Worm (Caenorhabditis elegans) whole organism, L1 larva: ENCODE results near the gene skr-21.

Experiments
- C34B4.2 ChIP-seq: sonication (generic microtip); optimal IDR thresholded peaks from 2 replicates; lab custom pipeline; 2017; ENCODE audit warnings: mild to moderate bottlenecking, missing genetic modification characterization, missing compliant biosample characterization
- aly-2 ChIP-seq: fragments of 150-350 bp; optimal IDR thresholded peaks from 2 replicates; lab custom pipeline; 2014; ENCODE audit warnings: missing biosample characterization, missing genetic modification characterization
- ama-1 ChIP-seq: fragments of 150-350 bp; optimal IDR thresholded peaks from 2 replicates; lab custom pipeline; 2014
- ceh-88 ChIP-seq: fragments of 200-800 bp; sonication (Bioruptor generic); IDR thresholded peaks from 2 replicates; pipeline ENCODE4 v1.3.6; 2022; ENCODE audit warnings: missing genetic modification characterization, missing compliant biosample characterization
- dpl-1 ChIP-seq, 3 experiments: fragments of 150-350 bp in 2 of 3; sonication (generic microtip) in 1 of 3; optimal IDR thresholded peaks; 2 replicates each; lab custom pipeline; 2014 to 2017; ENCODE audit warnings: missing biosample characterization in 3 of 3, missing genetic modification characterization in 3 of 3, missing genetic modification reagents in 3 of 3
- dsc-1 ChIP-seq: sonication (generic microtip); optimal IDR thresholded peaks from 2 replicates; lab custom pipeline; 2016; ENCODE audit warnings: mild to moderate bottlenecking, missing genetic modification characterization, missing compliant biosample characterization
- elt-3 ChIP-seq, 6 experiments: fragments of 150-350 bp in 1 of 6; sonication (generic microtip); optimal IDR thresholded peaks; 2 replicates each; lab custom pipeline; 2017 to 2018; ENCODE audit warnings: missing biosample characterization in 6 of 6, missing genetic modification characterization in 6 of 6, inconsistent platforms in 1 of 6
- fkh-8 ChIP-seq: sonication (generic microtip); optimal IDR thresholded peaks from 2 replicates; lab custom pipeline; 2016; ENCODE audit warnings: mild to moderate bottlenecking, missing genetic modification characterization, missing compliant biosample characterization
- grh-1 ChIP-seq: fragments of 200-800 bp; sonication (Bioruptor generic); IDR thresholded peaks from 2 replicates; pipeline ENCODE4 v1.3.6; 2022; ENCODE audit warnings: missing genetic modification reagents, missing genetic modification characterization, missing compliant biosample characterization
- hpl-2 ChIP-seq: fragments of 150-350 bp; optimal IDR thresholded peaks from 2 replicates; lab custom pipeline; 2014; ENCODE audit warnings: missing biosample characterization, missing genetic modification reagents, missing genetic modification characterization
- jun-1 ChIP-seq: fragments of 150-350 bp; optimal IDR thresholded peaks from 2 replicates; lab custom pipeline; 2014; ENCODE audit warnings: missing biosample characterization, missing genetic modification reagents, missing genetic modification characterization
- lin-13 ChIP-seq: fragments of 150-350 bp; optimal IDR thresholded peaks from 2 replicates; lab custom pipeline; 2014; ENCODE audit warnings: missing biosample characterization, missing genetic modification reagents, missing genetic modification characterization
- lin-15B ChIP-seq: fragments of 150-350 bp; sonication (generic microtip); optimal IDR thresholded peaks from 3 replicates; lab custom pipeline; 2014; ENCODE audit warnings: missing biosample characterization, missing genetic modification characterization
- lin-35 ChIP-seq, 2 experiments: fragments of 150-350 bp; optimal IDR thresholded peaks; 2 replicates each; lab custom pipeline; 2014; ENCODE audit warnings: missing biosample characterization in 2 of 2, missing genetic modification characterization in 2 of 2, missing genetic modification reagents in 2 of 2
- lin-39 ChIP-seq: fragments of 150-350 bp; optimal IDR thresholded peaks from 2 replicates; lab custom pipeline; 2014; ENCODE audit warnings: missing biosample characterization, missing genetic modification reagents, missing genetic modification characterization
- lir-3 ChIP-seq: sonication (generic microtip); optimal IDR thresholded peaks from 2 replicates; lab custom pipeline; 2016; ENCODE audit warnings: mild to moderate bottlenecking, missing genetic modification characterization, moderate library complexity, missing compliant biosample characterization; ENCODE audit not compliant: poor library complexity
- lsy-2 ChIP-seq, 2 experiments: fragments of 150-350 bp; optimal IDR thresholded peaks; 2 replicates each; lab custom pipeline; 2014; ENCODE audit warnings: missing biosample characterization in 2 of 2, missing genetic modification characterization in 2 of 2
- mef-2 ChIP-seq: fragments of 150-350 bp; optimal IDR thresholded peaks from 2 replicates; lab custom pipeline; 2014; ENCODE audit warnings: missing biosample characterization, missing genetic modification characterization
- mep-1 ChIP-seq: fragments of 150-350 bp; optimal IDR thresholded peaks from 2 replicates; lab custom pipeline; 2014; ENCODE audit warnings: missing biosample characterization, missing genetic modification characterization
- nhr-11 ChIP-seq: fragments of 150-350 bp; optimal IDR thresholded peaks from 2 replicates; lab custom pipeline; 2014; ENCODE audit warnings: missing biosample characterization, missing genetic modification characterization
- nhr-20 ChIP-seq: sonication (generic microtip); optimal IDR thresholded peaks from 2 replicates; lab custom pipeline; 2016; ENCODE audit warnings: mild to moderate bottlenecking, missing genetic modification characterization, missing compliant biosample characterization
- nhr-237 ChIP-seq: fragments of 150-350 bp; optimal IDR thresholded peaks from 2 replicates; lab custom pipeline; 2014; ENCODE audit warnings: missing biosample characterization, missing genetic modification characterization
- nhr-28 ChIP-seq: fragments of 150-350 bp; optimal IDR thresholded peaks from 2 replicates; lab custom pipeline; 2014; ENCODE audit warnings: missing biosample characterization, missing genetic modification characterization
- nhr-47 ChIP-seq: sonication (generic microtip); optimal IDR thresholded peaks from 2 replicates; lab custom pipeline; 2016; ENCODE audit warnings: mild to moderate bottlenecking, missing genetic modification characterization, moderate library complexity, missing compliant biosample characterization
- nhr-71 ChIP-seq: sonication (generic microtip); optimal IDR thresholded peaks from 2 replicates; lab custom pipeline; 2016; ENCODE audit warnings: mild to moderate bottlenecking, missing genetic modification characterization, moderate library complexity, missing compliant biosample characterization
- nhr-84 ChIP-seq: sonication (generic microtip); optimal IDR thresholded peaks from 2 replicates; lab custom pipeline; 2017; ENCODE audit warnings: missing biosample characterization, missing genetic modification characterization
- nhr-85 ChIP-seq: sonication (generic microtip); peaks from one replicate; lab custom pipeline; 2016; ENCODE audit warnings: missing genetic modification characterization, inconsistent platforms, missing compliant biosample characterization
- nhr-90 ChIP-seq: sonication (generic microtip); optimal IDR thresholded peaks from 2 replicates; lab custom pipeline; 2016; ENCODE audit warnings: mild to moderate bottlenecking, missing genetic modification characterization, missing compliant biosample characterization; ENCODE audit not compliant: poor library complexity
- rnt-1 ChIP-seq: sonication (generic microtip); optimal IDR thresholded peaks from 2 replicates; lab custom pipeline; 2016; ENCODE audit warnings: mild to moderate bottlenecking, missing genetic modification characterization, moderate library complexity, missing compliant biosample characterization
- swsn-7 ChIP-seq: sonication (generic microtip); optimal IDR thresholded peaks from 2 replicates; lab custom pipeline; 2016; ENCODE audit warnings: missing genetic modification characterization, missing compliant biosample characterization
- tbx-2 ChIP-seq: sonication (generic microtip); optimal IDR thresholded peaks from 2 replicates; lab custom pipeline; 2016; ENCODE audit warnings: missing genetic modification characterization, missing compliant biosample characterization
- unc-30 ChIP-seq: sonication (generic microtip); optimal IDR thresholded peaks from 2 replicates; lab custom pipeline; 2017; ENCODE audit warnings: missing biosample characterization, missing genetic modification characterization
- vab-15 ChIP-seq: sonication (generic microtip); optimal IDR thresholded peaks from 2 replicates; lab custom pipeline; 2017; ENCODE audit warnings: missing genotype, mild to moderate bottlenecking, missing genetic modification characterization, missing compliant biosample characterization
- xbp-1 ChIP-seq: sonication (generic microtip); optimal IDR thresholded peaks from 2 replicates; lab custom pipeline; 2016; ENCODE audit warnings: missing genetic modification characterization, missing compliant biosample characterization
- zag-1 ChIP-seq: fragments of 150-350 bp; optimal IDR thresholded peaks from 2 replicates; lab custom pipeline; 2014; ENCODE audit warnings: missing biosample characterization, missing genetic modification characterization
- zip-4 ChIP-seq: fragments of 200-800 bp; sonication (Bioruptor generic); optimal IDR thresholded peaks from 2 replicates; lab custom pipeline; 2018; ENCODE audit warnings: mild to moderate bottlenecking, missing genetic modification characterization, moderate library complexity, missing compliant biosample characterization
- ztf-4 ChIP-seq: fragments of 150-350 bp; optimal IDR thresholded peaks from 2 replicates; lab custom pipeline; 2014; ENCODE audit warnings: missing biosample characterization, missing genetic modification characterization

The skr-21 gene

ce11 chrX:13234879-13235278, 8.4 kb upstream of the skr-21 start, which contains the start of gene K08H2.2:
K08H2.2 (minus strand) TSS chrX:13234979.
- TF ChIP-seq lin-35 (GFP tag; optimal IDR thresholded peaks at IDR 0.05; lab: Kevin White, UChicago) (no peak), nhr-20 (no peak), hpl-2 (GFP tag; lab: Kevin White, UChicago) (no peak), nhr-47 (tag; lab: Kevin White, UChicago) (no peak), lin-13 (no peak), nhr-11 (no peak), nhr-71 (tag; lab: Kevin White, UChicago) (no peak), lir-3 (tag; lab: Kevin White, UChicago) (no peak), dpl-1 (GFP tag; optimal IDR thresholded peaks at IDR 0.05; lab: Kevin White, UChicago) (no peak)

- TF ChIP-seq dsc-1 (no peak), dpl-1 (GFP tag; optimal IDR thresholded peaks at IDR 0.05; lab: Kevin White, UChicago) (no peak), lin-39 (tag; lab: Kevin White, UChicago) (no peak), vab-15 (tag; lab: Kevin White, UChicago) (no peak), swsn-7 (no peak), unc-30 (no peak), ztf-4 (tag; lab: Kevin White, UChicago) (no peak), rnt-1 (no peak), nhr-85 (tag; lab: Kevin White, UChicago) (no peak), mef-2 (tag; lab: Kevin White, UChicago) (no peak), ama-1 (lab: Kevin White, UChicago) (no peak), jun-1 (no peak), nhr-84 (no peak), lsy-2 (tag; optimal IDR thresholded peaks at IDR 0.05; lab: Kevin White, UChicago) (no peak), xbp-1 (tag; lab: Kevin White, UChicago) (no peak)
- TF ChIP-seq, all 84 proteins: peak for 0
Measured at ce11 chrX:13232259-13232658, 5.8 kb upstream of the skr-21 start, which contains the start of gene bgnt-1.5. bgnt-1.5 (minus strand) TSS chrX:13232359.

DNA sequence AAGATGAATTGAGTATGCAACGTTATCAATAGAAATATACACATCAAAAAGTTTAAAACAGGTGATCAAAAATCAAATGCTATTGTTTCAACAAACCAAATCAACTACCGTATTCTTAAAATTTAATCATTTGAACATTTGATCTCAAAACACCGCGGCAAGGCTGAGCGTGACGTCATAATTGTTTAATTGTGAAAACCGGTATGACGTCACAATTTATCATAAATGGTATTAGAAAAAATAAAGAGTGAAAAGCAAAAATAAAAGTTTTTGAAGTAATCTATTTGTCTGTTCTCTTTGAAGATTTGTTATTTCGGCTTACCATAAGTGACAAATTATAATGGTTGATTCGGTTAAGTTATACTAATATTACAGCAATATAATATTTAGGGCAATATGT, 1.3 kb upstream of the skr-21 start:
- TF ChIP-seq lsy-2 (tag; optimal IDR thresholded peaks at IDR 0.05; lab: Kevin White, UChicago) (no peak), grh-1 (GFP tag; lab: Robert Waterston, UW) (no peak), elt-3 (tag; optimal IDR thresholded peaks at IDR 0.05; lab: Kevin White, UChicago) (no peak), nhr-90 (tag; lab: Kevin White, UChicago) (no peak), zag-1 (tag; lab: Kevin White, UChicago) (no peak), mep-1 (tag; lab: Kevin White, UChicago) (no peak), nhr-28 (tag; lab: Kevin White, UChicago) (no peak), aly-2 (tag; lab: Kevin White, UChicago) (no peak), vab-15 (tag; lab: Kevin White, UChicago) (no peak), zip-4 (GFP tag; lab: Kevin White, UChicago) (no peak), xbp-1 (tag; lab: Kevin White, UChicago) (no peak), lin-15B (tag; lab: Kevin White, UChicago) (no peak), fkh-8 (tag; lab: Kevin White, UChicago) (no peak), nhr-71 (tag; lab: Kevin White, UChicago) (no peak), ceh-88 (GFP tag; lab: Robert Waterston, UW) (no peak), tbx-2 (tag; lab: Kevin White, UChicago) (no peak), nhr-237 (no peak), C34B4.2 (tag; lab: Kevin White, UChicago) (no peak), nhr-20 (no peak)
